Fruit fly (Drosophila melanogaster) whole organism, embryonic: ENCODE data around the gene Sbf.

ENCODE experiments used
- Atf3 ChIP-seq: fragments of 200-800 bp; sonication (Bioruptor generic); optimal IDR thresholded peaks from 3 replicates; lab custom pipeline; 2016; ENCODE audit warnings: missing biosample characterization, missing genetic modification characterization
- Awh ChIP-seq: fragments of 200-800 bp; sonication (Bioruptor generic); IDR thresholded peaks from 2 replicates; pipeline ENCODE4, ENCODE4 v1.3.6; 2022; ENCODE audit warnings: missing biosample characterization, missing genetic modification characterization
- Bteb2 ChIP-seq: fragments of 200-800 bp; sonication (Bioruptor generic); optimal IDR thresholded peaks from 2 replicates; lab custom pipeline; 2016; ENCODE audit warnings: missing biosample characterization, missing genetic modification characterization
- CG11504 ChIP-seq: fragments of 200-800 bp; sonication (Bioruptor generic); optimal IDR thresholded peaks from 3 replicates; lab custom pipeline; 2019; ENCODE audit warnings: missing biosample characterization, mild to moderate bottlenecking, missing genetic modification characterization, moderate library complexity
- CG13775 ChIP-seq: fragments of 200-800 bp; sonication (Bioruptor generic); optimal IDR thresholded peaks from 3 replicates; lab custom pipeline; 2017; ENCODE audit warnings: missing biosample characterization, mild to moderate bottlenecking, missing genetic modification characterization
- CG13894 ChIP-seq: fragments of 200-800 bp; sonication (Bioruptor generic); optimal IDR thresholded peaks from 3 replicates; lab custom pipeline; 2018; ENCODE audit warnings: missing biosample characterization, mild to moderate bottlenecking, missing genetic modification characterization, moderate library complexity
- CG14710 ChIP-seq: fragments of 200-800 bp; sonication (Bioruptor generic); optimal IDR thresholded peaks from 3 replicates; lab custom pipeline; 2019; ENCODE audit warnings: missing biosample characterization, mild to moderate bottlenecking, missing genetic modification characterization, moderate library complexity
- CG15514 ChIP-seq: fragments of 200-800 bp; sonication (Bioruptor generic); optimal IDR thresholded peaks from 3 replicates; lab custom pipeline; 2017; ENCODE audit warnings: missing biosample characterization, missing genetic modification characterization, mild to moderate bottlenecking, moderate library complexity, missing genetic modification reagents
- CG2116 ChIP-seq: fragments of 200-800 bp; sonication (Bioruptor generic); optimal IDR thresholded peaks from 3 replicates; lab custom pipeline; 2018; ENCODE audit warnings: missing biosample characterization, mild to moderate bottlenecking, missing genetic modification characterization
- CG30431 ChIP-seq: fragments of 200-800 bp; sonication (Bioruptor generic); optimal IDR thresholded peaks from 2 replicates; lab custom pipeline; 2017; ENCODE audit warnings: missing biosample characterization, missing genetic modification characterization
- CG4820 ChIP-seq: fragments of 200-800 bp; sonication (Bioruptor generic); optimal IDR thresholded peaks from 3 replicates; lab custom pipeline; 2016; ENCODE audit warnings: missing biosample characterization, missing genetic modification characterization
- CG6765 ChIP-seq: fragments of 200-800 bp; sonication (Bioruptor generic); optimal IDR thresholded peaks from 3 replicates; lab custom pipeline; 2017; ENCODE audit warnings: missing biosample characterization, mild to moderate bottlenecking, missing genetic modification characterization
- CG6791 ChIP-seq: fragments of 200-800 bp; sonication (Bioruptor generic); IDR thresholded peaks from 3 replicates; pipeline ENCODE4 v1.3.6; 2022; ENCODE audit warnings: missing biosample characterization, missing genetic modification characterization; ENCODE audit not compliant: partially characterized antibody
- CG8281 ChIP-seq: fragments of 200-800 bp; sonication (Bioruptor generic); optimal IDR thresholded peaks from 2 replicates; lab custom pipeline; 2018; ENCODE audit warnings: missing biosample characterization, mild to moderate bottlenecking, missing genetic modification characterization, moderate library complexity
- CG8290 ChIP-seq, 3 experiments: fragments of 200-800 bp; sonication (Bioruptor generic); optimal IDR thresholded peaks; 2 replicates each; lab custom pipeline; 2016 to 2019; ENCODE audit warnings: missing biosample characterization in 3 of 3, missing genetic modification characterization in 3 of 3, mild to moderate bottlenecking in 2 of 3, moderate library complexity in 1 of 3
- CG9876 ChIP-seq: fragments of 200-800 bp; sonication (Bioruptor generic); optimal IDR thresholded peaks from 2 replicates; lab custom pipeline; 2016; ENCODE audit warnings: missing biosample characterization, missing genetic modification characterization
- Dad ChIP-seq: fragments of 200-800 bp; sonication (Bioruptor generic); optimal IDR thresholded peaks from 3 replicates; lab custom pipeline; 2016; ENCODE audit warnings: missing biosample characterization, missing genetic modification characterization
- Doc3 ChIP-seq: fragments of 200-800 bp; sonication (Bioruptor generic); IDR thresholded peaks from 3 replicates; pipeline ENCODE4 v1.3.6; 2022; ENCODE audit warnings: missing biosample characterization, missing genetic modification characterization; ENCODE audit not compliant: partially characterized antibody
- ERR ChIP-seq: fragments of 200-800 bp; sonication (Bioruptor generic); optimal IDR thresholded peaks from 2 replicates; lab custom pipeline; 2016; ENCODE audit warnings: missing biosample characterization, missing genetic modification characterization
- Fer1 ChIP-seq: fragments of 200-800 bp; sonication (Bioruptor generic); optimal IDR thresholded peaks from 2 replicates; lab custom pipeline; 2017; ENCODE audit warnings: missing biosample characterization, mild to moderate bottlenecking, missing genetic modification characterization
- Mad ChIP-seq: fragments of 200-800 bp; sonication (Bioruptor generic); optimal IDR thresholded peaks from 2 replicates; lab custom pipeline; 2016; ENCODE audit warnings: missing biosample characterization, missing genetic modification characterization
- Med ChIP-seq: fragments of 200-800 bp; sonication (Bioruptor generic); peaks from one replicate; lab custom pipeline; 2016; ENCODE audit warnings: missing biosample characterization, missing genetic modification characterization, mild to moderate bottlenecking, inconsistent platforms, moderate library complexity
- Mes4 ChIP-seq: fragments of 200-800 bp; sonication (Bioruptor generic); optimal IDR thresholded peaks from 2 replicates; lab custom pipeline; 2016; ENCODE audit warnings: missing biosample characterization, missing genetic modification characterization
- PHDP ChIP-seq: fragments of 200-800 bp; sonication (Bioruptor generic); optimal IDR thresholded peaks from 3 replicates; lab custom pipeline; 2018; ENCODE audit warnings: missing biosample characterization, mild to moderate bottlenecking, missing genetic modification characterization, moderate library complexity
- Sox100B ChIP-seq: fragments of 200-800 bp; sonication (Bioruptor generic); optimal IDR thresholded peaks from 3 replicates; lab custom pipeline; 2018; ENCODE audit warnings: missing biosample characterization, mild to moderate bottlenecking, missing genetic modification characterization
- abd-A ChIP-seq: fragments of 200-800 bp; sonication (Bioruptor generic); optimal IDR thresholded peaks from 3 replicates; lab custom pipeline; 2019; ENCODE audit warnings: missing biosample characterization, mild to moderate bottlenecking, missing genetic modification characterization, moderate library complexity
- chm ChIP-seq: fragments of 200-800 bp; sonication (Bioruptor generic); IDR thresholded peaks from 2 replicates; pipeline ENCODE4 v1.3.6; 2022; ENCODE audit warnings: missing biosample characterization, missing genetic modification characterization
- crp ChIP-seq, 2 experiments: fragments of 200-800 bp; sonication (Bioruptor generic); optimal IDR thresholded peaks; 2 replicates in 1 of 2; 3 replicates in 1 of 2; lab custom pipeline; 2017; ENCODE audit warnings: missing biosample characterization in 2 of 2, missing genetic modification characterization in 2 of 2, mild to moderate bottlenecking in 1 of 2, moderate library complexity in 1 of 2
- hb ChIP-seq: fragments of 200-800 bp; sonication (Bioruptor generic); IDR thresholded peaks from 3 replicates; pipeline ENCODE4 v1.3.6; 2022; ENCODE audit warnings: missing biosample characterization, missing genetic modification characterization; ENCODE audit not compliant: partially characterized antibody
- her ChIP-seq: fragments of 200-800 bp; sonication (Bioruptor generic); optimal IDR thresholded peaks from 2 replicates; lab custom pipeline; 2016; ENCODE audit warnings: missing biosample characterization, missing genetic modification characterization
- jing ChIP-seq: fragments of 200-800 bp; sonication (Bioruptor generic); optimal IDR thresholded peaks from 2 replicates; lab custom pipeline; 2018; ENCODE audit warnings: missing biosample characterization, mild to moderate bottlenecking, missing genetic modification characterization
- knrl ChIP-seq: fragments of 200-800 bp; sonication (Bioruptor generic); IDR thresholded peaks from 3 replicates; pipeline ENCODE4 v1.3.6; 2022; ENCODE audit warnings: missing biosample characterization, missing genetic modification characterization; ENCODE audit not compliant: partially characterized antibody
- lab ChIP-seq: fragments of 200-800 bp; sonication (Bioruptor generic); optimal IDR thresholded peaks from 3 replicates; lab custom pipeline; 2017; ENCODE audit warnings: missing biosample characterization, missing genetic modification characterization, mild to moderate bottlenecking, moderate library complexity, missing genetic modification reagents
- odd ChIP-seq: fragments of 200-800 bp; sonication (Bioruptor generic); optimal IDR thresholded peaks from 2 replicates; lab custom pipeline; 2017; ENCODE audit warnings: missing biosample characterization, mild to moderate bottlenecking, missing genetic modification characterization
- pzg ChIP-seq: fragments of 200-800 bp; sonication (Bioruptor generic); optimal IDR thresholded peaks from 3 replicates; lab custom pipeline; 2018; ENCODE audit warnings: missing biosample characterization, mild to moderate bottlenecking, missing genetic modification characterization, moderate library complexity
- sens ChIP-seq: fragments of 200-800 bp; sonication (Bioruptor generic); peaks from one replicate; lab custom pipeline; 2016; ENCODE audit warnings: missing biosample characterization, missing genetic modification characterization
- shn ChIP-seq: fragments of 200-800 bp; sonication (Bioruptor generic); optimal IDR thresholded peaks from 3 replicates; lab custom pipeline; 2016; ENCODE audit warnings: missing biosample characterization, missing genetic modification characterization
- sna ChIP-seq: fragments of 200-800 bp; sonication (Bioruptor generic); IDR thresholded peaks from 2 replicates; pipeline ENCODE4 v1.3.6; 2022; ENCODE audit warnings: missing biosample characterization, missing genetic modification characterization; ENCODE audit not compliant: partially characterized antibody
- toy ChIP-seq: fragments of 200-800 bp; sonication (Bioruptor generic); IDR thresholded peaks from 2 replicates; pipeline ENCODE4 v1.3.6; 2022; ENCODE audit warnings: missing biosample characterization, missing genetic modification characterization
- trem ChIP-seq: fragments of 200-800 bp; optimal IDR thresholded peaks from 3 replicates; lab custom pipeline; 2019; ENCODE audit warnings: missing biosample characterization, mild to moderate bottlenecking, missing genetic modification characterization, moderate library complexity
- unc-4 ChIP-seq: fragments of 200-800 bp; sonication (Bioruptor generic); IDR thresholded peaks from 2 replicates; pipeline ENCODE4 v1.3.6; 2022; ENCODE audit warnings: missing biosample characterization, missing genetic modification characterization; ENCODE audit not compliant: partially characterized antibody
- wdn ChIP-seq: fragments of 200-800 bp; sonication (Bioruptor generic); IDR thresholded peaks from 2 replicates; pipeline ENCODE4 v1.3.6; 2022; ENCODE audit warnings: missing biosample characterization, missing genetic modification characterization
- z ChIP-seq: fragments of 200-800 bp; sonication (Bioruptor generic); IDR thresholded peaks from 3 replicates; pipeline ENCODE4 v1.3.6; 2022; ENCODE audit warnings: missing biosample characterization, missing genetic modification characterization
- zf30C ChIP-seq: fragments of 200-800 bp; sonication (Bioruptor generic); optimal IDR thresholded peaks from 3 replicates; lab custom pipeline; 2018; ENCODE audit warnings: missing biosample characterization, mild to moderate bottlenecking, missing genetic modification characterization

The Sbf gene

dm6 chr3R:11751756-11752155 is 45.0 kb downstream of the Sbf start:
- TF ChIP-seq zf30C (peak; percentile 6), ERR (GFP tag; lab: Kevin White, UChicago) (no peak), CG8281 (tag; lab: Kevin White, UChicago) (no peak), Med (GFP tag; lab: Kevin White, UChicago) (peak; percentile 13), Bteb2 (GFP tag; lab: Kevin White, UChicago) (no peak), crp (GFP tag; optimal IDR thresholded peaks at IDR 0.05; lab: Kevin White, UChicago) (no peak), sens (GFP tag; lab: Kevin White, UChicago) (peak; percentile 70), Mad (GFP tag; lab: Kevin White, UChicago) (no peak)

DNA sequence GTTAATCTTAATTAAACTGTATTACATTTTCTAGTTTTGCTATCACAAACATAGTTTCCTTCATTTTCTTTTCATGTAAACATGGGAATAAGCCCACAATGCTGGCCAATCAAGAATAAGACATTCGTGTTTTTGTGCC is 46.6 kb downstream of the Sbf start, which contains the start of gene CG43062:
Gene CG43062, plus strand, starts transcription at position 40 of the 139 bp plus-strand sequence.
- TF ChIP-seq odd (GFP tag; lab: Kevin White, UChicago) (no peak), Med (GFP tag; lab: Kevin White, UChicago) (peak; percentile 21)

- no peak for TF ChIP-seq wdn (GFP tag; lab: Robert Waterston, UW)
- TF ChIP-seq Atf3 = no peak
- peak; percentile 78 for TF ChIP-seq pzg (GFP tag; lab: Kevin White, UChicago)
- TF ChIP-seq sens (GFP tag; lab: Kevin White, UChicago) = peak; percentile 66
- TF ChIP-seq CG4820 (GFP tag; lab: Kevin White, UChicago) = no peak
- no peak for TF ChIP-seq PHDP (tag; lab: Kevin White, UChicago)
- TF ChIP-seq shn (GFP tag; lab: Kevin White, UChicago) = no peak
- TF ChIP-seq jing (GFP tag; lab: Kevin White, UChicago) = no peak
- TF ChIP-seq Awh = no peak
- TF ChIP-seq CG13775 (GFP tag; lab: Kevin White, UChicago) = peak; percentile 31
- TF ChIP-seq unc-4 (GFP tag; lab: Robert Waterston, UW) = peak; percentile 81
- TF ChIP-seq her (GFP tag; lab: Kevin White, UChicago) = no peak
- TF ChIP-seq CG11504 (tag; lab: Kevin White, UChicago) = no peak
- TF ChIP-seq CG15514 = peak; percentile 69
- peak; percentile 87 for TF ChIP-seq hb (GFP tag; lab: Robert Waterston, UW)
- TF ChIP-seq Mes4 (GFP tag; lab: Kevin White, UChicago) = no peak
- TF ChIP-seq Doc3 = peak; percentile 66
- no peak for TF ChIP-seq Fer1 (GFP tag; lab: Kevin White, UChicago)
- TF ChIP-seq z (GFP tag; lab: Robert Waterston, UW) = no peak
- TF ChIP-seq abd-A (tag; lab: Kevin White, UChicago) = no peak
- no peak for TF ChIP-seq toy
- no peak for TF ChIP-seq CG6765 (GFP tag; lab: Kevin White, UChicago)
- TF ChIP-seq sna (GFP tag; lab: Robert Waterston, UW) = peak; percentile 71
- TF ChIP-seq knrl (GFP tag; lab: Robert Waterston, UW) = peak; percentile 90
- no peak for TF ChIP-seq lab (GFP tag; lab: Kevin White, UChicago)
- TF ChIP-seq CG14710 (tag; lab: Kevin White, UChicago) = peak; percentile 21
- no peak for TF ChIP-seq CG8290 (GFP tag; optimal IDR thresholded peaks at IDR 0.05; lab: Kevin White, UChicago)
- no peak for TF ChIP-seq CG8290 (tag; optimal IDR thresholded peaks at IDR 0.05; lab: Kevin White, UChicago)
- peak; percentile 43 for TF ChIP-seq trem (tag; lab: Kevin White, UChicago)
- TF ChIP-seq CG30431 (GFP tag; lab: Kevin White, UChicago) = no peak
- no peak for TF ChIP-seq CG9876
- TF ChIP-seq Sox100B (GFP tag; lab: Kevin White, UChicago) = no peak
- no peak for TF ChIP-seq CG13894
- TF ChIP-seq CG2116 (GFP tag; lab: Kevin White, UChicago) = peak; percentile 19
- no peak for TF ChIP-seq Dad
- peak; percentile 92 for TF ChIP-seq CG6791 (GFP tag; lab: Robert Waterston, UW)
- TF ChIP-seq chm = no peak
Observed at dm6 chr3R:11749297-11750293, 47.2 kb downstream of the Sbf start, which contains the start of gene CG6923. Gene CG6923, minus strand, starts transcription at chr3R:11750029.
